Fruit fly (Drosophila melanogaster): ENCODE data around the gene Sfmbt.

The Sfmbt gene

DNA sequence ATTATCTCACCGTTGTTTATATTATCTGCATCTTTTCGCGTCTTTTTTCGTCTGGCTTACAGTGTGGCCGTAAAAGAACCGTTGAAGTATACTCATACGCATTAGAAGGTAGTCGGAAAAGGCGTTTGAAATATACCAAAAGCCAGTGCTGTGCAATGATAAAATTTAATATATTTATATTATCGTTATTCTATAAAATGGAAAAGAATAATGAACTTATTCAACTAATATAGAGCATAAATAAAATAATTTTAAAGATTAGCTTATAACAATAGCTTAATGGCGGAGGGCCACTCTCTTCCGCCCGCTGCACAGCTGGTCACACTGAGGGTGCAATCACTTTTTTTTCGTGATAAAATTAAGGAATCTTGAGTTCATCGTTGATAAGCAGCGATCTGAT, 15.3 kb upstream of the Sfmbt start, which contains the start of the genes CG16974 and Edem2:
Gene CG16974, minus strand, starts transcription at position 86 of the 400 bp plus-strand sequence.
Gene Edem2, plus strand, starts transcription at position 308 of the 400 bp plus-strand sequence.
- TF ChIP-seq CG8478 (optimal IDR thresholded peaks at IDR 0.05) (no peak), CTCF (optimal IDR thresholded peaks at IDR 0.05) (no peak)

DNA sequence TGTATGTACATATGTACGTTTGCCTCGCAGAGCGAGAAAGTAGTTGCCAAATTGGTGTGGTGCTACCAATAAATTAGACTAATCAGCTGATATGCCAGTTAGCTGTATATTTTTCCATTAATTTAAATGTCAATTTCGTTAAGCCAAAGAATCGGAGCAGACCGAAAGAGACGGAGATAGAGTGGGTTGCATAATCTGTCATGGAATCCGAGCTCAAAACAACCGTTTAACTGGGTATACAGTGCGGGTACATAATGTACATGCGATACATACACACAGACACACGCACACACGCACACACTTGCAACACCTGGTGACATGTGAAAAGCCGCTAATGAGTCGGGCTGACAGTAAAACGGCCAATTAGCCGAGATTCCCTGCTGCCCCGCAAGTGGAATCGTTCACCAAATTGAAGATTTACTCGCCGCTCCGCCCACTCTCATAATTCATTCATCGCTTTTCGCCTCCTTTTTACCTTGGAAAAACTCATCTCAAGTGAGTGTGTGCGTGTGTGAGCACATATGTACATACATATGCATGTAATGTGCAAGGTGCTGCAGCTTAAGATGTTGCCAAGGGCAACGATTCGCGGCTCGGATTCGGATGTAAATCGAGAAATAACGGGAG, 14.6 kb upstream of the Sfmbt start:
- no peak for TF ChIP-seq CTCF (optimal IDR thresholded peaks at IDR 0.05)
- TF ChIP-seq CG8478 (optimal IDR thresholded peaks at IDR 0.05): no peak

DNA sequence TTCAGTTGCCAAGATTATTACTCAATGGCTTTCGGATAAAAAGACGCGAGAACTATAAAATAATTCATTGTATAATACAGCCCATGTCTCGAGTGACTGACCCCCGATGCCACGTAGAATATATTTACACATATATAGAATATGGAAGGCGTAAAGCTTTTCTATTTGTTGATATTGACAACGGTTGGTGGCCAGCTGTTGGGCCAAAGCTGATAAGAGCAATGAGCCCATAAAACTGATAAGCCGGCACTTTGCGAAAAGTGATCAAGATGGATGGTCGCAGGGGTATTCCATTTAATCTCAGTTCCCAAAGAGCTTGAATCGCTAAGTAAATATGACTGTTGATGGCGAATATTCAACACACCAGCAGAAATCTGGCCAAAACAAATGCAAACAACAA, 13.9 kb upstream of the Sfmbt start:
- TF ChIP-seq CG8478 (optimal IDR thresholded peaks at IDR 0.05) (no peak), CTCF (optimal IDR thresholded peaks at IDR 0.05) (no peak)

DNA sequence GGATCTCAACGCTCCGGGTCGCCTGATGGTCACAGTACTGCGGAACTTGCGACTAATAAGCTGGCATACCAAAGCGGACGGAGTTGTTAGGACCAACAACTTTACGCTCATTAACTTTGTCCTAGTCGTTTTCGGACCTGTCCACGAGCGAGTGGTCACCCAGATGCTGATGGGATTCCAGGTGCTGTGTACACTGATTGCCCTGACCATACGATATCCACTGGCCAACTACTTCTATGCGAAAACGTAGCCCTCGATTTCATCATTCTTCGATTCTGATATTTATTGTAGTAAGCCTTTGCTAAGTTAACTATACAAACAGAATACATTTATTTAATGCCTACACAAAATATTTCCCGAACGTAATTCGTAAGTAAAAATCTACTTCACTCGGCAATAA, 6.6 kb upstream of the Sfmbt start, which contains the start of gene Rsph1:
Gene Rsph1, plus strand, starts transcription at position 301 of the 400 bp plus-strand sequence.
- TF ChIP-seq CTCF (optimal IDR thresholded peaks at IDR 0.05) (no peak), CG8478 (optimal IDR thresholded peaks at IDR 0.05) (no peak)

DNA sequence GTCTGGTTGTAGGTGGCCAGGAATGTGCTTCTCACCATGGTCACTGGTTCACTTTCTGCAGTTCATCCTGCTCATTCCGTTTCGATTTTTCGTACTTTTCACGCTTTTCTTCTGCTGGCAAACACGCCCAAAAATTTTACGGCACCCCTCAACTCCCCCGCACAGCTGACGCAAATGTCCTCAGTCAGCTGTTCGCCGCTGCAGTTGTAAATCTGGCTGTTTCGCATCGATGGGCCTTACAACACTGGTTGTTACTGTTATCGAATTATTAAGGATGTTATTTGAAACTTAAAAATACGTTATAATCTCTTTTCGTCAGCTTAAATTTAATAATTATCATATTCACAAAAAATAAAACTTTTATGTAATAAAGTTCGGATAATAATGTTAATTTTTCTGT, 5.8 kb upstream of the Sfmbt start, which contains the start of gene Mgat3:
Gene Mgat3, minus strand, starts transcription at position 182 of the 400 bp plus-strand sequence.
- TF ChIP-seq CTCF (optimal IDR thresholded peaks at IDR 0.05) (no peak), CG8478 (optimal IDR thresholded peaks at IDR 0.05) (no peak)

DNA sequence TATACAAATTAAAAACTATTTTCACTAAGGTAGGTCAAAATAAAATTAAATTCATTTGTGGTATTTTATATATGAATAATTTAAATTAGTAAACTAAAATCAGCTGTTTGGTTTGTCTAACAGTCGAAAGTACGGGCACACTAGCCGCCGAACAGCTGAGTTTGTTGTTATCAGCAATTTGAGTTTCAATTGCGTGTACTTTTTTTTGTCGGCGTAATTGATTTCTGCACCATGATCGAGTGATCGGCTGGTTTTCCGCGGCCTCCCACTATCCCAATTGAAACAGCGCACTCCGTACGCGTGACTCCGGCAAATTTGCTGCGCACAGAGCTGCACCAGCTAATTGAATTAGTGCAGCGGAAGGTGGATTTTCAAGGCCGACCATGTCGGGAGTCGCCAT, 2.5 kb upstream of the Sfmbt start, which contains the start of gene Alg7:
Gene Alg7, plus strand, starts transcription at position 153 of the 400 bp plus-strand sequence.
- TF ChIP-seq CG8478 (optimal IDR thresholded peaks at IDR 0.05) (no peak), CTCF (optimal IDR thresholded peaks at IDR 0.05) (no peak)

DNA sequence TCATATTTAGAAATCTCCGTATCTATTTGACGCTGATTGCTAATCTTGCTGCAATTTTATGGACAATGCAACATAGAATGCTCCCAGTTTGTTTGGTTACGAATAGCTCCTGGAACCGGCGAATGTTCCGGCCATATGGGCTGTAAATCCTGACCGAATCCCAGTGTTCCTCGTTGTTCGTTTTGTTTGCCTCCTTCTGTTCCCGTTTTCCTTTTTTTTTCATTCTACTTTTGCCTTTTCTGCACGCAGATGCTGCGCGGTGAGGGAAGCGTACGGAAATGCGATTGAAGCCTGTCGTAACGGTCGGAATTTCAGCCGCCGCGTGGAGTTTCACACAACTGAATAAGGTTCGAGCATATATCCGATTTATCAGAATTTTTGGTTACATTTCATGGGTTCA, 462 bp downstream of the Sfmbt start, which contains the start of gene CG43925:
Gene CG43925, plus strand, starts transcription at position 301 of the 400 bp plus-strand sequence.
- no peak for TF ChIP-seq CTCF (optimal IDR thresholded peaks at IDR 0.05)
- TF ChIP-seq CG8478 (optimal IDR thresholded peaks at IDR 0.05): no peak

DNA sequence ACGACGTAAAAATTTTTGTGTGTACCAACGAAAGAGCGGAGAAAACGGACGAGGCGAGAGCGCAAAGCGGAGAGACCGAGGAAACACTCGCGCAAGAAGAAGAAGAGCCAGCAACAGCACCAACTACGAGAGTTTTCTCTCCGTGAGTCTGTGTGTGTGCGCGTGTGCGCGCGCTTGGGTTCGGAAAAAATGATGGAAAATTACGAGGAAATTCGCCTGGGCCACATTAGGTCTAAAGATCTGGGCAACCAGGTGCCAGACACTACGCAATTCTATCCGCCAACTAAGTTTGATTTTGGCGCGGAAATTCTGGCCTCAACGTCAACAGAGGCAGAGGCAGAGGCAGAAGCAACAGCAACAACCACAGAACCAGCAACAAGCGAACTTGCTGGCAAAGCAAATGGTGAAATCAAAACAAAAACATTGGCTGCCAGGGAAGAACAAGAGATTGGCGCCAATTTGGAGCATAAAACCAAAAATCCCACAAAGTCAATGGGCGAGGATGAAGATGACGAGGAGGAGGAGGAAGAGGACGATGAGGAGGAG, 10.7 kb downstream of the Sfmbt start, which contains the start of gene DnaJ-H:
Gene DnaJ-H, minus strand, starts transcription at position 271 of the 546 bp plus-strand sequence.
- no peak for TF ChIP-seq CG8478 (optimal IDR thresholded peaks at IDR 0.05)
- no peak for TF ChIP-seq CTCF (optimal IDR thresholded peaks at IDR 0.05)

DNA sequence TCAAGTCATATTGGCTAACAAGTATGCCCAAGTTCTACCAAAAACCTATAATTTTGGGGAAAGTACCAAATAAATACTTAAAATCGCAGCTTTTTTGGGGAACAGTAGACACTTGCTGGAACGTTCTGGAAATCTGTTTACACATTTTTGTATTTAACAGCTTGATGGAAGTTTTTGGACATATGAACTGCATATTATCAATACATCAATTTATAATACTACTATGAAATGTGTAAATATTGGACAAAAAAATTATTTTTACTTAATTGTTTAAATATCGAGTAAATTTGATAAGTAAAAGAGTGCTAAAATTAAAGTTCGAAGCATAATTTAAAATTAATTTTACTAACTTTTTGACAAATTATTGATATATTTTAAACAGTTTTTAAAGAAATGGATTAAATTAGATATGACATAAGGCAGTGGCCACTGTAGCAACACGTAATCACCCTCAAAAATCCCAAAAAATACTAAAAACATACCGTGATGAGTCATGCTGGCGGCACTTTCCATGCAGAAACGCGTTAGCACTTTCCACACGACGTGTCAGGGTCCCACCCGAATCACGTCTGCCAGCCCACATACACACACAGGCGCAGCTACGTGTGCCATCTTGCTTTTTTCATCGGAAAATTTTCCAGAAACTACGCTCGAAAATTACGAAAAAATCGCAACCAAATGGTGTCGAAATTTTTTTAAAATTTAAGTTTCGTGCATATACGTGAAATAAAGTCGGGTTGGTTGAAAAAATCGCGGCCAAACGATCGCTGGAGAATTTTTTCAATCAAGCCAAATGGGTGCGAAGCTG, 11.4 kb downstream of the Sfmbt start, which contains the start of gene Sirt1:
Gene Sirt1, plus strand, starts transcription at position 571 of the 808 bp plus-strand sequence.
- TF ChIP-seq CG8478 (optimal IDR thresholded peaks at IDR 0.05): no peak
- no peak for TF ChIP-seq CTCF (optimal IDR thresholded peaks at IDR 0.05)

DNA sequence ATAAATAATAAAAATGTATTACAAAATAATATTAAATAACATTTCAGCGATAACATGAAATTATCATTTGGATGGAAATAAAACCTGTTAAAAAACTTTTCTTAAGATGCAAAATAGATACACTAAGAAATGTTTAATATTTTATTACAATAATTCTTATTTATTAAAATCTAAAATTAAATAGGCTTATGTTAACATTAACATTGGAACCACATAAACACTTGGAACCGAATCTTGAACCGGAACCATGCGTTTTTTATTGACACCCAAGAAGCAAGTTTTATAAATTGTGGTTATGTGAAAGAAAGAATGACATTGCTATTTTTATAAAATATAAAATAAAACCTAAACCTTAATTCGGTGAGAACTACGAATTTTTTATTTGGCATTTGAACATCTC, 16.4 kb downstream of the Sfmbt start, which contains the start of gene kmg:
Gene kmg, plus strand, starts transcription at position 301 of the 400 bp plus-strand sequence.
- TF ChIP-seq CG8478 (optimal IDR thresholded peaks at IDR 0.05) (no peak), CTCF (optimal IDR thresholded peaks at IDR 0.05) (no peak)

DNA sequence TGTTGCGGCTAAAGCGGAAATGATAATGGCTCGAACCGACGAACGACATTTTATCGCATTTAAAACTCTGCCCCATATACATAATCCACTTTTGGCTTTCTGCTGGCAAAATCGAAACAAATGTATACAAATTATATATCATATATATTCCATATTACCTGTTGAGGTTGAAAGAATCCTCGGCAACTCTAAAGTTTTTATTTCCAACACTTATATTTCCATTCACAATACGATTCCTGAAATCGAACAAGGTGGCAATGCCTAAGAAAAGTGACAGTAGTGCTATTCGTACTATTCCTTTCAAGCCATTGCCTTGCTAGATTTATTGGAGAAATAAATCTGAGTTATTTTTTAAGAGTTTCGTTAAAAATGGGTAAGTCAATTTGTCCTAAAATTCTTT, 18.1 kb downstream of the Sfmbt start, which contains the start of gene Pk34A:
Gene Pk34A, plus strand, starts transcription at position 301 of the 400 bp plus-strand sequence.
- no peak for TF ChIP-seq CG8478 (optimal IDR thresholded peaks at IDR 0.05)
- TF ChIP-seq CTCF (optimal IDR thresholded peaks at IDR 0.05): no peak

DNA sequence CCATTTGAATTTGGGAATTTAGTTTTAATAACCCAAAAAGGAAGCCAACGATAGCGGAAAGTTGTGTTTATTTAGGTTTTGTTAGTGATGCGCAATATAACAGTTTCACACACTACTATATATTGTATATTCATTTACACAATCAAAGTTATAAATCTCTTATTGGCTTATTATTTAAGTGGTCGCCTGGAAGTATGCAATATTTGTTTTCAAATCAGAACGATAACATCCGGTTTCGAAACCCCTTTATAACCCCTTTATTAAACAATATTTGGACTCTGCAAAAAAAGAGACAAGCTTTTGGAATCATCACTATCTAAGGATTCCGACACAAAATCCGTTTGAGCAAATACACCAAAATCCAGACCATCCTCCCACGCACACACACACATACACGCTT, 18.7 kb downstream of the Sfmbt start:
- TF ChIP-seq CG8478 (optimal IDR thresholded peaks at IDR 0.05) (no peak), CTCF (optimal IDR thresholded peaks at IDR 0.05) (no peak)

DNA sequence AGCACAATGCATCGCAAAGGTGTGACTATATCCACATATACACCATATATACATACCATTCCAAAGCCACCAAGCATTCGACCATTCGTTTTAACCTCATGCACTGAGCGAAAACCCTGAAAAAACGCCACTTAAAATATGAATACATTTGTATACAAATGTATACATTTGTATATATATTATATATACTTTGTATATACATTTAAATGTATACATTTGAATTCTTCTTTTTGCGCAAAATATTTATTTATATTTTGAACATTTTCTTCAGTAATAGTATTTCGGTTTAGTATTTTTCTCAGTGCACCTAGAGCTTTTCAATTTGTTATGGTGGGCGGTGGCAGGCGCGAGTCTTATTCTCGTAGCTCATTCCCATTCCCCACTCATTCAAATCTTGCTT, 20.2 kb downstream of the Sfmbt start:
- TF ChIP-seq CG8478 (optimal IDR thresholded peaks at IDR 0.05): no peak
- TF ChIP-seq CTCF (optimal IDR thresholded peaks at IDR 0.05): no peak

DNA sequence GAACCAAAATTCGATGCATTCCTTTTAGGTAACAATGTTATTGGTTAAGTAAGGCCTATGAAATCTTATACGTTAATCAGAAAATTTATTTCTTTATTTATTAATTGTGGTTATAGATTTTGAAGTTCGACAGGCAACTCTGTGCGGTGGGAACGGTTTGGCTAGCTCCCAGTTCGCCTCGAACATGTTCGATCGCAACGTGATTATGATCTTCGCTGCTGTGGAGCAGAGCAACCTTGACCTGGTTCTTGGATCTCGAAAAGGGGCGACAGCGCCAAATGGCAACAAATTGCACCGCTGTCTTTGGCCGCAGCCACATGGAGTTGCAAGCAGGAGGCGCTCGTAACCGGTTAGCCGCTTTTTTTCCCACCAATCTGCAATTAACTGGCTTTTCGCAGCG, 22.3 kb downstream of the Sfmbt start:
- TF ChIP-seq CG8478 (optimal IDR thresholded peaks at IDR 0.05): no peak
- TF ChIP-seq CTCF (optimal IDR thresholded peaks at IDR 0.05): no peak

DNA sequence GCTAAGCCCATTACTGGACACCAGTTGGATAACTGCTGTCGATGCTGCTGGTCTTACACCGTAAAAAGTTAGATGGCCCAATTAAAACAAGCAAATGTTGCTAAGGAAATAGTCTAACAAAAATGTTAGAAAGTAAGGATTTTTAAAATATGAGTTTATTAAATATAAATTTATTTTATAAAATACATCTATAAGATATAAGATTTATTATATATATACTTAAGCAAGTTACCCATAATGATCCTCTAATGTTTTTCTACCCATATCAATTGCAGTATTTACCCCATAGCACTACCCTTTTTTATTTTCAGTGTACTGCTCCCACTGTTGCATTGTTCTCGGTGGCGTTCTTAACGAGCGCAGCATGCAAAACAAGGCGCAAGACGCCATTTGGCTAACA, 30.3 kb downstream of the Sfmbt start:
- TF ChIP-seq CTCF (optimal IDR thresholded peaks at IDR 0.05) (no peak), CG8478 (optimal IDR thresholded peaks at IDR 0.05) (no peak)
